Worm (Caenorhabditis elegans): ENCODE results near the gene nspg-8.

Gene nspg-8

ce11 chrIII:1142798-1143197 lies 39.1 kb upstream of the nspg-8 start, which contains the start of gene smr-1 (continued):
- no peak for TF ChIP-seq unc-62 (GFP tag; optimal IDR thresholded peaks at IDR 0.05)
- peak; percentile 85 for TF ChIP-seq tbx-2 (tag; optimal IDR thresholded peaks at IDR 0.05)
- TF ChIP-seq nhr-85 (tag) = peak; percentile 94
- TF ChIP-seq C04F5.9 (tag; optimal IDR thresholded peaks at IDR 0.05) = peak; percentile 37
- TF ChIP-seq aly-2 (tag; optimal IDR thresholded peaks at IDR 0.05) = peak; percentile 85
- TF ChIP-seq Y116A8C.19 (tag; optimal IDR thresholded peaks at IDR 0.05; ENCODE audit: borderline replicate concordance) = no peak
- peak; percentile 95 for TF ChIP-seq rnt-1 (tag; optimal IDR thresholded peaks at IDR 0.05)
- TF ChIP-seq lin-35 (GFP tag; optimal IDR thresholded peaks at IDR 0.05) = peak; percentile 97 to 99
- TF ChIP-seq skn-1 (tag; optimal IDR thresholded peaks at IDR 0.05) = peak; percentile 79
- no peak for TF ChIP-seq nhr-76 (tag; optimal IDR thresholded peaks at IDR 0.05)
- TF ChIP-seq aha-1 (tag; optimal IDR thresholded peaks at IDR 0.05) = peak; percentile 24
- peak; percentile 51 for TF ChIP-seq sox-4 (tag; optimal IDR thresholded peaks at IDR 0.05)
- peak; percentile 83 for TF ChIP-seq mab-9 (GFP tag; IDR thresholded peaks at IDR 0.05)
- no peak for TF ChIP-seq mef-2 (tag; optimal IDR thresholded peaks at IDR 0.05)
- TF ChIP-seq sup-37 (GFP tag; optimal IDR thresholded peaks at IDR 0.05) = peak; percentile 73
- no peak for TF ChIP-seq ceh-63 (GFP tag; optimal IDR thresholded peaks at IDR 0.05)
- peak; percentile 84 for TF ChIP-seq unc-86 (tag; optimal IDR thresholded peaks at IDR 0.05)
- TF ChIP-seq nhr-19 (GFP tag; conservative IDR thresholded peaks at IDR 0.05) = peak; percentile 89
- TF ChIP-seq isw-1 (GFP tag; IDR thresholded peaks at IDR 0.05) = peak; percentile 81
- peak in 1 of 2 experiments; percentile 71 for TF ChIP-seq ztf-11 (tag; optimal IDR thresholded peaks at IDR 0.05)
- TF ChIP-seq ceh-90 (tag; optimal IDR thresholded peaks at IDR 0.05) = no peak
- TF ChIP-seq nhr-237 (tag; optimal IDR thresholded peaks at IDR 0.05) = peak; percentile 33
- TF ChIP-seq ces-1 (GFP tag; optimal IDR thresholded peaks at IDR 0.05) = no peak
- TF ChIP-seq nhr-11 (tag; optimal IDR thresholded peaks at IDR 0.05) = peak; percentile 71
- TF ChIP-seq ets-5 (GFP tag; IDR thresholded peaks at IDR 0.05) = no peak
- peak in 1 of 2 experiments; percentile 71 for TF ChIP-seq mdl-1 (tag; optimal IDR thresholded peaks at IDR 0.05)
- peak; percentile 78 for TF ChIP-seq lin-14 (GFP tag; optimal IDR thresholded peaks at IDR 0.05)
- TF ChIP-seq efl-1 (optimal IDR thresholded peaks at IDR 0.05) = peak; percentile 94 to 99
- peak; percentile 98 to 100 for TF ChIP-seq efl-1 (GFP tag; optimal IDR thresholded peaks at IDR 0.05 in 1 of 2)
- peak; percentile 70 for TF ChIP-seq lin-15B (tag; optimal IDR thresholded peaks at IDR 0.05)
- peak; percentile 92 for TF ChIP-seq snu-23 (GFP tag; optimal IDR thresholded peaks at IDR 0.05)
- TF ChIP-seq ceh-8 (GFP tag; optimal IDR thresholded peaks at IDR 0.05) = peak; percentile 86
- peak; percentile 87 for TF ChIP-seq swsn-7 (tag; optimal IDR thresholded peaks at IDR 0.05)
- peak; percentile 53 for TF ChIP-seq fkh-4 (tag; optimal IDR thresholded peaks at IDR 0.05; ENCODE audit: borderline replicate concordance)
- peak; percentile 73 for TF ChIP-seq nhr-77 (tag; optimal IDR thresholded peaks at IDR 0.05)
- TF ChIP-seq pqm-1 (tag; optimal IDR thresholded peaks at IDR 0.05) = no peak
- no peak for TF ChIP-seq lir-3 (tag; optimal IDR thresholded peaks at IDR 0.05; ENCODE audit: poor library complexity)
- TF ChIP-seq ztf-4 (tag; optimal IDR thresholded peaks at IDR 0.05) = no peak
- TF ChIP-seq nhr-47 (tag; optimal IDR thresholded peaks at IDR 0.05) = peak; percentile 95
- peak; percentile 90 for TF ChIP-seq nhr-71 (tag; optimal IDR thresholded peaks at IDR 0.05)
- TF ChIP-seq mep-1 (tag; optimal IDR thresholded peaks at IDR 0.05) = peak; percentile 97
- no peak for TF ChIP-seq tlp-1 (tag; optimal IDR thresholded peaks at IDR 0.05)
- TF ChIP-seq C16A3.4 (tag; optimal IDR thresholded peaks at IDR 0.05) = peak; percentile 76
- peak; percentile 37; the same call in 1 of the 2 replicates for TF ChIP-seq ceh-88 (GFP tag; IDR thresholded peaks at IDR 0.05)
- TF ChIP-seq dpl-1 (GFP tag; optimal IDR thresholded peaks at IDR 0.05) = peak; percentile 98 to 99 (median 99)
- TF ChIP-seq elt-2 (tag; optimal IDR thresholded peaks at IDR 0.05) = peak; percentile 41
- peak; percentile 55 for TF ChIP-seq fkh-10 (GFP tag; optimal IDR thresholded peaks at IDR 0.05)
- no peak for TF ChIP-seq hlh-17 (GFP tag; optimal IDR thresholded peaks at IDR 0.05; ENCODE audit: borderline replicate concordance)
- no peak for TF ChIP-seq unc-98 (GFP tag; IDR thresholded peaks at IDR 0.05)
- TF ChIP-seq nhr-28 (tag; optimal IDR thresholded peaks at IDR 0.05) = no peak
- TF ChIP-seq lin-39 (tag; optimal IDR thresholded peaks at IDR 0.05) = peak; percentile 92
- no peak for TF ChIP-seq hlh-4 (tag; optimal IDR thresholded peaks at IDR 0.05)
